Fruit fly (Drosophila melanogaster) whole organism, wandering third instar larva: ENCODE data around the gene LysRS.
A peak's percentile ranks its signal among the peaks of the same experiment; 100 is the strongest.

ENCODE experiments used
- Abd-B ChIP-seq: fragments of >200 bp; optimal IDR thresholded peaks from 2 replicates; lab custom pipeline; 2017; ENCODE audit warnings: missing biosample characterization, missing genetic modification characterization
- CG32264 ChIP-seq: fragments of 200-800 bp; sonication (Bioruptor generic); optimal IDR thresholded peaks from 2 replicates; lab custom pipeline; 2016; ENCODE audit warnings: missing biosample characterization, missing genetic modification characterization
- CG9705 ChIP-seq: fragments of 200-800 bp; sonication (Bioruptor generic); optimal IDR thresholded peaks from 2 replicates; lab custom pipeline; 2018; ENCODE audit warnings: missing biosample characterization, mild to moderate bottlenecking, missing genetic modification characterization
- CrebA ChIP-seq: fragments of 200-800 bp; sonication (Bioruptor generic); optimal IDR thresholded peaks from 2 replicates; lab custom pipeline; 2016; ENCODE audit warnings: missing biosample characterization, mild to moderate bottlenecking, missing genetic modification characterization, borderline replicate concordance
- Dfd ChIP-seq: fragments of >200 bp; optimal IDR thresholded peaks from 2 replicates; lab custom pipeline; 2017; ENCODE audit warnings: missing biosample characterization, missing genetic modification characterization
- Dif ChIP-seq: fragments of 200-275, 200-300 bp; sonication (Bioruptor generic); optimal IDR thresholded peaks from 2 replicates; lab custom pipeline; 2018; ENCODE audit warnings: missing biosample characterization, missing genetic modification characterization; ENCODE audit not compliant: partially characterized antibody
- HLH106 ChIP-seq: fragments of 200-800 bp; optimal IDR thresholded peaks from 3 replicates; lab custom pipeline; 2019; ENCODE audit warnings: missing biosample characterization, mild to moderate bottlenecking, missing genetic modification characterization, moderate library complexity
- Hnf4 ChIP-seq: fragments of 200-800 bp; sonication (Bioruptor generic); optimal IDR thresholded peaks from 2 replicates; lab custom pipeline; 2016; ENCODE audit warnings: missing biosample characterization, mild to moderate bottlenecking, missing genetic modification characterization
- Jra ChIP-seq: sonication (Bioruptor generic); optimal IDR thresholded peaks from 2 replicates; lab custom pipeline; 2016; ENCODE audit warnings: missing biosample characterization, missing genetic modification characterization
- Mio ChIP-seq: sonication (Bioruptor generic); optimal IDR thresholded peaks from 2 replicates; lab custom pipeline; 2016; ENCODE audit warnings: missing biosample characterization, missing genetic modification characterization
- Myc ChIP-seq: fragments of >200 bp; optimal IDR thresholded peaks from 2 replicates; lab custom pipeline; 2017
- OdsH ChIP-seq: fragments of 200-800 bp; sonication (Bioruptor generic); optimal IDR thresholded peaks from 2 replicates; lab custom pipeline; 2016; ENCODE audit warnings: missing biosample characterization, mild to moderate bottlenecking, missing genetic modification characterization
- Rel ChIP-seq, 2 experiments: fragments of 200-800 bp; sonication (Bioruptor generic) in 1 of 2; optimal IDR thresholded peaks; 2 replicates in 1 of 2; 3 replicates in 1 of 2; lab custom pipeline; 2016 to 2019; ENCODE audit warnings: mild to moderate bottlenecking in 2 of 2, missing biosample characterization in 2 of 2, missing genetic modification characterization in 2 of 2, moderate library complexity in 1 of 2
- Sp1 ChIP-seq: fragments of 200-800 bp; sonication (Bioruptor generic); optimal IDR thresholded peaks from 3 replicates; lab custom pipeline; 2019; ENCODE audit warnings: missing biosample characterization, mild to moderate bottlenecking, missing genetic modification characterization, moderate library complexity
- Vsx2 ChIP-seq: fragments of 200-300, 225-300 bp; sonication (Bioruptor generic); optimal IDR thresholded peaks from 2 replicates; lab custom pipeline; 2018; ENCODE audit warnings: missing biosample characterization, missing genetic modification characterization; ENCODE audit not compliant: partially characterized antibody
- br ChIP-seq: fragments of 200-800 bp; sonication (Bioruptor generic); optimal IDR thresholded peaks from 2 replicates; lab custom pipeline; 2016; ENCODE audit warnings: missing biosample characterization, missing genetic modification characterization
- brk ChIP-seq: fragments of 200-800 bp; sonication (Bioruptor generic); optimal IDR thresholded peaks from 2 replicates; lab custom pipeline; 2016; ENCODE audit warnings: missing biosample characterization, mild to moderate bottlenecking, missing genetic modification characterization
- dl ChIP-seq, 2 experiments: fragments of 175-275, 200-275 bp in 1 of 2; fragments of 200-275 bp in 1 of 2; sonication (Bioruptor generic); optimal IDR thresholded peaks; lab custom pipeline; 2018; ENCODE audit warnings: mild to moderate bottlenecking in 2 of 2, missing biosample characterization in 2 of 2, missing genetic modification characterization in 2 of 2, moderate library complexity in 2 of 2; ENCODE audit not compliant: partially characterized antibody in 2 of 2, insufficient read depth in 1 of 2
- dmrt93B ChIP-seq: fragments of 200-800 bp; sonication (Bioruptor generic); optimal IDR thresholded peaks from 2 replicates; lab custom pipeline; 2018; ENCODE audit warnings: missing biosample characterization, mild to moderate bottlenecking, missing genetic modification characterization
- dsf ChIP-seq: sonication (Bioruptor generic); optimal IDR thresholded peaks from 2 replicates; lab custom pipeline; 2016; ENCODE audit warnings: missing biosample characterization, missing genetic modification characterization, borderline replicate concordance
- ey ChIP-seq: fragments of 200-800 bp; sonication (Bioruptor generic); optimal IDR thresholded peaks from 2 replicates; lab custom pipeline; 2016; ENCODE audit warnings: missing biosample characterization, missing genetic modification characterization
- foxo ChIP-seq, 2 experiments: fragments of 200-800 bp; sonication (Bioruptor generic); optimal IDR thresholded peaks; 2 replicates in 1 of 2; 3 replicates in 1 of 2; lab custom pipeline; 2016 to 2017; ENCODE audit warnings: missing biosample characterization in 2 of 2, missing genetic modification characterization in 2 of 2
- fru ChIP-seq: fragments of 200-800 bp; sonication (Bioruptor generic); optimal IDR thresholded peaks from 3 replicates; lab custom pipeline; 2016; ENCODE audit warnings: missing biosample characterization, mild to moderate bottlenecking, missing genetic modification characterization
- h ChIP-seq: fragments of 200-800 bp; sonication (Bioruptor generic); optimal IDR thresholded peaks from 3 replicates; lab custom pipeline; 2016; ENCODE audit warnings: missing biosample characterization, mild to moderate bottlenecking, missing genetic modification characterization
- pan ChIP-seq: fragments of >200 bp; optimal IDR thresholded peaks from 2 replicates; lab custom pipeline; 2017
- psq ChIP-seq: fragments of 200-800 bp; sonication (Bioruptor generic); optimal IDR thresholded peaks from 3 replicates; lab custom pipeline; 2017; ENCODE audit warnings: missing biosample characterization, mild to moderate bottlenecking, missing genetic modification characterization, moderate library complexity
- rgr ChIP-seq: fragments of 200-800 bp; sonication (Bioruptor generic); optimal IDR thresholded peaks from 3 replicates; lab custom pipeline; 2016; ENCODE audit warnings: missing biosample characterization, mild to moderate bottlenecking, missing genetic modification characterization
- sage ChIP-seq: fragments of 200-800 bp; sonication (Bioruptor generic); optimal IDR thresholded peaks from 2 replicates; lab custom pipeline; 2016; ENCODE audit warnings: missing biosample characterization, mild to moderate bottlenecking, missing genetic modification characterization
- sv ChIP-seq: fragments of 200-800 bp; sonication (Bioruptor generic); optimal IDR thresholded peaks from 3 replicates; lab custom pipeline; 2016; ENCODE audit warnings: missing biosample characterization, missing genetic modification characterization
- tai ChIP-seq: sonication (Bioruptor generic); optimal IDR thresholded peaks from 2 replicates; lab custom pipeline; 2016; ENCODE audit warnings: missing biosample characterization, missing genetic modification characterization
- usp ChIP-seq: fragments of >200 bp; optimal IDR thresholded peaks from 2 replicates; lab custom pipeline; 2017; ENCODE audit warnings: missing biosample characterization, missing genetic modification characterization
- woc ChIP-seq: sonication (Bioruptor generic); optimal IDR thresholded peaks from 2 replicates; lab custom pipeline; 2016; ENCODE audit warnings: missing biosample characterization, mild to moderate bottlenecking, missing genetic modification characterization

The LysRS gene

DNA sequence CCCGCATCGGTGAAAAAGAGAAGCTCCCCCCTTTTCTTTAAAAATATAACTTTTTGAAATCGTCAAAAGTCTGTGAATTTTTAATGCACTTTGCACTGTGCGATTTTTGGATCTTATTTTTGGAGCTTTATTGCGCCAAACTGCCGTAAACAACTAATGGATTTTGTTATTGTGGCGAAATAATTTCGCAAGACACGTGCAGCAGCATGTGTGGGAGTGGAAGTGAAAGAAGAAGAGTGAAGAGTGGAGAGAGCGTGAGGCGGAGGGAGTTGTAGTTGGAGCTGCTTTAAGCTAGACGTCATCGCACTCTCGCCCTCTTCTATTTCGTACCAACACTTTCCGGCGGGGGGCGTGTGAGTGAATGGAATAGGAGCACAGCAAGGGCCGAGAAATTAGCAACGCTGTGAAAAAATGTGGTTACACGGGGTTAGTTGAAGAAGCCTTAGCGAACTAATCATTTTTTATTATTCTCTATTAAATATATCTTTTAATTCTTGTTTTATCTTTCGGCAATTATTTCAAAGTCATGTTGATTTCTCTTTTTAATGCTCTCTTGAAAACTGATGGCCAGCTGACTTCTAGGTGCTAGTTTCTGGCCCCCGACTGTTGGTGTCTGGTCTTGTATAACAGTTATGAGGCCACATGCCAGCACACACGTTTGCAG is 25.1 kb downstream of the LysRS start:
- TF ChIP-seq pan (no peak), h (GFP tag; lab: Kevin White, UChicago) (peak; percentile 65), ey (GFP tag; lab: Kevin White, UChicago) (peak; percentile 69), sv (GFP tag; lab: Kevin White, UChicago) (peak; percentile 89), br (peak; percentile 46), OdsH (GFP tag; lab: Kevin White, UChicago) (peak; percentile 79), fru (GFP tag; lab: Kevin White, UChicago) (peak; percentile 81), brk (GFP tag; lab: Kevin White, UChicago) (no peak), Jra (GFP tag; lab: Kevin White, UChicago) (no peak), rgr (GFP tag; lab: Kevin White, UChicago) (peak; percentile 75), HLH106 (tag; lab: Kevin White, UChicago) (peak; percentile 79), Rel (GFP tag; optimal IDR thresholded peaks at IDR 0.05; lab: Kevin White, UChicago) (peak; percentile 49), Rel (tag; optimal IDR thresholded peaks at IDR 0.05; lab: Kevin White, UChicago) (no peak), sage (GFP tag; lab: Kevin White, UChicago) (peak; percentile 58), Dfd (no peak), Abd-B (no peak), CrebA (GFP tag; lab: Kevin White, UChicago) (peak; percentile 28), Hnf4 (no peak), CG32264 (GFP tag; lab: Kevin White, UChicago) (peak; percentile 17), psq (GFP tag; lab: Kevin White, UChicago) (peak; percentile 37), Mio (GFP tag; lab: Kevin White, UChicago) (no peak), dsf (GFP tag; lab: Kevin White, UChicago) (no peak), Vsx2 (GFP tag; lab: Kevin White, UChicago) (no peak), woc (GFP tag; lab: Kevin White, UChicago) (no peak), tai (GFP tag; lab: Kevin White, UChicago) (no peak), Myc (lab: Kevin White, UChicago) (no peak), Dif (no peak), dmrt93B (GFP tag; lab: Kevin White, UChicago) (peak; percentile 62), Sp1 (GFP tag; lab: Kevin White, UChicago) (peak; percentile 74), foxo (GFP tag; optimal IDR thresholded peaks at IDR 0.05; lab: Kevin White, UChicago) (peak in 1 of 2 experiments; percentile 86), dl (GFP tag; optimal IDR thresholded peaks at IDR 0.05; lab: Kevin White, UChicago; ENCODE audit: insufficient read depth in 1 of 2, partially characterized antibody in 2 of 2) (no peak), CG9705 (peak; percentile 16)

DNA sequence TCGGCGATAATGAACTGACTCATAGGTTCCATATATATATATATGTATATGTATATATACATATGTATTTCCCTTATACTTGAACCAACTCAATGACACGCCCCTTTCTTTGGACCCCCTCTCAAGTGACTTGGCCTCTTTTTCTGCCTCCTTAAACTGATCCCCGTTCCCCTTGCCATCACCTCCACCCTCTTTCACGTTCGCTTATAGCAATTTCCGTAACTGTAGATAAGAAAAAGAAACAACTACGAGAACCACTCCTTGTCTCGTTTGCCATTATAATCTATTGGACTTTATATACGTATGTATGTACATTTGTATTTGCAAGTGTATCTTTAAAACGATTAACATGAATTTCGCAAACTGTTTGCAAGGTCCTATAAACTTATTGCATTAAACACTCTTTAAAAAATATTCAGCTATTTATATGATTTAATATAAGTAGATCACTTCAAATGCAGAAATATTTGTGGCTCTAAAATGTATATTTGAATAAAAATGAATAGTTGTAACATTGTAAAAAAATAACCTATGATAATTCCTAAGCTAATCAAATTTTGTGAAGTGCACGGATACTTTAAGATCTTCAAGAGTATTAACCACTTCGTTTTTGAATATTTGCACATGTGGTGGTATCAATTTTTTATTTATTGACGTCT is 25.9 kb downstream of the LysRS start:
- TF ChIP-seq Jra (GFP tag; lab: Kevin White, UChicago) (peak; percentile 20), CrebA (GFP tag; lab: Kevin White, UChicago) (no peak), dl (GFP tag; optimal IDR thresholded peaks at IDR 0.05; lab: Kevin White, UChicago; ENCODE audit: insufficient read depth in 1 of 2, partially characterized antibody in 2 of 2) (no peak), woc (GFP tag; lab: Kevin White, UChicago) (peak; percentile 36), Rel (GFP tag; optimal IDR thresholded peaks at IDR 0.05; lab: Kevin White, UChicago) (no peak), Rel (tag; optimal IDR thresholded peaks at IDR 0.05; lab: Kevin White, UChicago) (peak; percentile 25), brk (GFP tag; lab: Kevin White, UChicago) (peak; percentile 40), OdsH (GFP tag; lab: Kevin White, UChicago) (peak; percentile 70), br (peak; percentile 36), psq (GFP tag; lab: Kevin White, UChicago) (peak; percentile 45), Abd-B (no peak), CG9705 (peak; percentile 1), ey (GFP tag; lab: Kevin White, UChicago) (peak; percentile 55), fru (GFP tag; lab: Kevin White, UChicago) (peak; percentile 64), dsf (GFP tag; lab: Kevin White, UChicago) (no peak), usp (GFP tag; lab: Kevin White, UChicago) (no peak), rgr (GFP tag; lab: Kevin White, UChicago) (peak; percentile 57), Hnf4 (peak; percentile 22), Dif (no peak), tai (GFP tag; lab: Kevin White, UChicago) (no peak), CG32264 (GFP tag; lab: Kevin White, UChicago) (no peak), HLH106 (tag; lab: Kevin White, UChicago) (peak; percentile 70), Sp1 (GFP tag; lab: Kevin White, UChicago) (peak; percentile 76), Dfd (peak; percentile 14), h (GFP tag; lab: Kevin White, UChicago) (peak; percentile 68), foxo (GFP tag; optimal IDR thresholded peaks at IDR 0.05; lab: Kevin White, UChicago) (peak in 1 of 2 experiments; percentile 73), dmrt93B (GFP tag; lab: Kevin White, UChicago) (peak; percentile 41)
